Fruit fly (Drosophila melanogaster): Measurements from ENCODE around the gene CG12105.
A peak's percentile ranks its signal among the peaks of the same experiment; 100 is the strongest.

dm6 chr3L:1609611-1610010 is 6.0 kb downstream of the CG12105 start:
- no peak for TF ChIP-seq Hr39 (GFP tag; optimal IDR thresholded peaks at IDR 0.05)
- peak; percentile 23 for TF ChIP-seq Lpt (GFP tag; optimal IDR thresholded peaks at IDR 0.05)
- TF ChIP-seq Eip93F (GFP tag; optimal IDR thresholded peaks at IDR 0.05) = no peak
- peak; percentile 38 for TF ChIP-seq dsx (GFP tag; optimal IDR thresholded peaks at IDR 0.05; ENCODE audit: poor library complexity, severe bottlenecking)
- TF ChIP-seq spab (GFP tag; optimal IDR thresholded peaks at IDR 0.05) = no peak
- TF ChIP-seq Met (GFP tag; optimal IDR thresholded peaks at IDR 0.05) = no peak
- TF ChIP-seq fkh (GFP tag; optimal IDR thresholded peaks at IDR 0.05) = no peak
- TF ChIP-seq CG8119 (GFP tag; IDR thresholded peaks at IDR 0.05) = peak; percentile 28; the same call in 1 of the 3 replicates
- TF ChIP-seq CG6854 (GFP tag; optimal IDR thresholded peaks at IDR 0.05) = no peak

Data from whole organism, prepupa.